Worm (Caenorhabditis elegans): Measurements from ENCODE around the gene K07B1.7.

The K07B1.7 gene

ce11 chrV:9318046-9318445 is 28.7 kb downstream of the K07B1.7 start, which contains the start of gene kvs-3 (continued):
- TF ChIP-seq swsn-7 (tag; optimal IDR thresholded peaks at IDR 0.05) (peak; percentile 30), ceh-8 (GFP tag; optimal IDR thresholded peaks at IDR 0.05) (peak; percentile 24), Y116A8C.19 (tag; optimal IDR thresholded peaks at IDR 0.05; ENCODE audit: borderline replicate concordance) (no peak), nhr-71 (tag; optimal IDR thresholded peaks at IDR 0.05) (peak; percentile 59), fkh-10 (GFP tag; optimal IDR thresholded peaks at IDR 0.05) (no peak), dsc-1 (tag; optimal IDR thresholded peaks at IDR 0.05) (peak; percentile 36), unc-30 (tag; optimal IDR thresholded peaks at IDR 0.05) (no peak), fkh-8 (tag; optimal IDR thresholded peaks at IDR 0.05) (no peak), nhr-84 (tag; optimal IDR thresholded peaks at IDR 0.05) (no peak), lsy-2 (tag; optimal IDR thresholded peaks at IDR 0.05) (peak; percentile 6 to 48), lin-15B (tag; optimal IDR thresholded peaks at IDR 0.05) (no peak), hlh-4 (tag; optimal IDR thresholded peaks at IDR 0.05) (no peak), skn-1 (tag; optimal IDR thresholded peaks at IDR 0.05) (peak; percentile 39), hpl-2 (GFP tag; optimal IDR thresholded peaks at IDR 0.05) (no peak), vab-15 (tag; optimal IDR thresholded peaks at IDR 0.05) (no peak), nhr-12 (tag; optimal IDR thresholded peaks at IDR 0.05) (no peak), C04F5.9 (tag; optimal IDR thresholded peaks at IDR 0.05) (no peak), aly-2 (tag; optimal IDR thresholded peaks at IDR 0.05) (no peak), nhr-76 (tag; optimal IDR thresholded peaks at IDR 0.05) (peak; percentile 1), elt-2 (tag; optimal IDR thresholded peaks at IDR 0.05) (peak; percentile 47), zag-1 (tag; optimal IDR thresholded peaks at IDR 0.05) (no peak), lin-39 (tag; optimal IDR thresholded peaks at IDR 0.05) (no peak), aha-1 (tag; optimal IDR thresholded peaks at IDR 0.05) (no peak), tbx-2 (tag; optimal IDR thresholded peaks at IDR 0.05) (peak; percentile 30), ceh-88 (GFP tag; IDR thresholded peaks at IDR 0.05) (no peak), C16A3.4 (tag; optimal IDR thresholded peaks at IDR 0.05) (peak; percentile 33), egl-27 (tag; optimal IDR thresholded peaks at IDR 0.05) (no peak), ets-5 (GFP tag; IDR thresholded peaks at IDR 0.05) (no peak), C34B4.2 (tag; optimal IDR thresholded peaks at IDR 0.05) (no peak), pag-3 (tag; optimal IDR thresholded peaks at IDR 0.05; ENCODE audit: borderline replicate concordance, insufficient read depth) (no peak), fkh-4 (tag; optimal IDR thresholded peaks at IDR 0.05; ENCODE audit: borderline replicate concordance) (no peak)

ce11 chrV:9316970-9317369 is 29.8 kb downstream of the K07B1.7 start:
- peak; percentile 29 for TF ChIP-seq lin-14 (GFP tag; optimal IDR thresholded peaks at IDR 0.05)
- TF ChIP-seq fkh-10 (GFP tag; optimal IDR thresholded peaks at IDR 0.05) = peak; percentile 80
- no peak for TF ChIP-seq nhr-84 (tag; optimal IDR thresholded peaks at IDR 0.05)
- no peak for TF ChIP-seq zip-4 (GFP tag; optimal IDR thresholded peaks at IDR 0.05)

ce11 chrV:9314408-9314807 is 32.4 kb downstream of the K07B1.7 start:
- TF ChIP-seq nhr-11 (tag; optimal IDR thresholded peaks at IDR 0.05) (no peak), dpl-1 (GFP tag; optimal IDR thresholded peaks at IDR 0.05) (no peak), lir-3 (tag; optimal IDR thresholded peaks at IDR 0.05; ENCODE audit: poor library complexity) (no peak), ceh-82 (tag; optimal IDR thresholded peaks at IDR 0.05) (no peak), skn-1 (tag; optimal IDR thresholded peaks at IDR 0.05) (no peak), nhr-84 (tag; optimal IDR thresholded peaks at IDR 0.05) (no peak), C16A3.4 (tag; optimal IDR thresholded peaks at IDR 0.05) (no peak)

ce11 chrV:9312377-9312776 is 34.4 kb downstream of the K07B1.7 start:
- no peak for TF ChIP-seq pax-3 (tag; optimal IDR thresholded peaks at IDR 0.05)
- TF ChIP-seq efl-1 (optimal IDR thresholded peaks at IDR 0.05) = no peak
- TF ChIP-seq efl-1 (GFP tag; optimal IDR thresholded peaks at IDR 0.05 in 1 of 2) = peak in 1 of 2 experiments; percentile 59
- peak; percentile 24 for TF ChIP-seq lin-14 (GFP tag; optimal IDR thresholded peaks at IDR 0.05)
- TF ChIP-seq zip-4 (GFP tag; optimal IDR thresholded peaks at IDR 0.05) = no peak
- peak; percentile 85 for TF ChIP-seq fkh-10 (GFP tag; optimal IDR thresholded peaks at IDR 0.05)

Measured in whole organism, L1 larva.